Worm (Caenorhabditis elegans) whole organism, late embryonic: ENCODE results near the gene gpb-1.

Source experiments
- C38D4.7 ChIP-seq: fragments of 200-800 bp; sonication (Bioruptor generic); optimal IDR thresholded peaks from 2 replicates; lab custom pipeline; 2018; ENCODE audit warnings: mild to moderate bottlenecking, missing genetic modification characterization, moderate library complexity, missing compliant biosample characterization
- T23F11.4 ChIP-seq: fragments of 200-800 bp; sonication (Bioruptor generic); optimal IDR thresholded peaks from 2 replicates; lab custom pipeline; 2018; ENCODE audit warnings: mild to moderate bottlenecking, missing genetic modification characterization, missing compliant biosample characterization
- ama-1 ChIP-seq: fragments of 150-350 bp; optimal IDR thresholded peaks from 2 replicates; lab custom pipeline; 2014
- ceh-18 ChIP-seq: sonication (generic microtip); optimal IDR thresholded peaks from 2 replicates; lab custom pipeline; 2016; ENCODE audit warnings: missing genetic modification characterization, missing compliant biosample characterization
- ceh-19 ChIP-seq: fragments of 200-800 bp; sonication (Bioruptor generic); optimal IDR thresholded peaks from 2 replicates; lab custom pipeline; 2018; ENCODE audit warnings: mild to moderate bottlenecking, missing genetic modification characterization, missing compliant biosample characterization
- ceh-24 ChIP-seq: sonication (generic microtip); optimal IDR thresholded peaks from 2 replicates; lab custom pipeline; 2016; ENCODE audit warnings: mild to moderate bottlenecking, missing genetic modification characterization, missing compliant biosample characterization
- ceh-30 ChIP-seq: fragments of 150-350 bp; optimal IDR thresholded peaks from 2 replicates; lab custom pipeline; 2014; ENCODE audit warnings: missing biosample characterization, missing genetic modification characterization
- ceh-31 ChIP-seq: sonication (generic microtip); optimal IDR thresholded peaks from 2 replicates; lab custom pipeline; 2016; ENCODE audit warnings: missing genetic modification characterization, missing compliant biosample characterization
- ceh-48 ChIP-seq: sonication (generic microtip); optimal IDR thresholded peaks from 2 replicates; lab custom pipeline; 2016; ENCODE audit warnings: missing genetic modification characterization, inconsistent platforms, missing compliant biosample characterization
- ceh-6 ChIP-seq: fragments of 200-800 bp; sonication (Bioruptor generic); optimal IDR thresholded peaks from 2 replicates; lab custom pipeline; 2018; ENCODE audit warnings: mild to moderate bottlenecking, missing genetic modification characterization, missing compliant biosample characterization
- elt-2 ChIP-seq: sonication (generic microtip); optimal IDR thresholded peaks from 2 replicates; lab custom pipeline; 2016; ENCODE audit warnings: missing genetic modification reagents, missing genetic modification characterization, missing compliant biosample characterization
- elt-4 ChIP-seq: sonication (generic microtip); optimal IDR thresholded peaks from 2 replicates; lab custom pipeline; 2016; ENCODE audit warnings: missing genetic modification characterization, missing compliant biosample characterization
- fkh-10 ChIP-seq: fragments of 150-350 bp; optimal IDR thresholded peaks from 2 replicates; lab custom pipeline; 2014; ENCODE audit warnings: missing biosample characterization, missing genetic modification reagents, missing genetic modification characterization
- gmeb-2 ChIP-seq: sonication (generic microtip); optimal IDR thresholded peaks from 2 replicates; lab custom pipeline; 2016; ENCODE audit warnings: missing genetic modification characterization, inconsistent platforms, missing compliant biosample characterization
- hlh-30 ChIP-seq: sonication (generic microtip); optimal IDR thresholded peaks from 2 replicates; lab custom pipeline; 2017; ENCODE audit warnings: antibody characterized with exemption, missing genetic modification characterization, missing compliant biosample characterization; ENCODE audit not compliant: insufficient read depth
- hlh-6 ChIP-seq: sonication (generic microtip); optimal IDR thresholded peaks from 2 replicates; lab custom pipeline; 2016; ENCODE audit warnings: missing genotype, missing genetic modification characterization, missing compliant biosample characterization
- hlh-8 ChIP-seq: sonication (generic microtip); optimal IDR thresholded peaks from 2 replicates; lab custom pipeline; 2016; ENCODE audit warnings: missing genotype, missing genetic modification characterization, missing compliant biosample characterization
- lim-6 ChIP-seq: sonication (generic microtip); optimal IDR thresholded peaks from 2 replicates; lab custom pipeline; 2016; ENCODE audit warnings: missing genetic modification characterization, missing compliant biosample characterization
- mec-3 ChIP-seq: sonication (generic microtip); optimal IDR thresholded peaks from 2 replicates; lab custom pipeline; 2016; ENCODE audit warnings: borderline replicate concordance, missing genetic modification characterization, missing compliant biosample characterization
- nfya-1 ChIP-seq: sonication (generic microtip); optimal IDR thresholded peaks from 2 replicates; lab custom pipeline; 2017; ENCODE audit warnings: missing genetic modification characterization, mild to moderate bottlenecking, missing compliant biosample characterization, antibody characterized with exemption, moderate library complexity
- nhr-11 ChIP-seq: fragments of 150-350 bp; optimal IDR thresholded peaks from 2 replicates; lab custom pipeline; 2014; ENCODE audit warnings: missing biosample characterization, missing genetic modification characterization
- nhr-232 ChIP-seq: sonication (generic microtip); optimal IDR thresholded peaks from 2 replicates; lab custom pipeline; 2016; ENCODE audit warnings: missing genetic modification characterization, missing compliant biosample characterization
- pat-9 ChIP-seq: fragments of 200-800 bp; sonication (Bioruptor generic); optimal IDR thresholded peaks from 2 replicates; lab custom pipeline; 2018; ENCODE audit warnings: mild to moderate bottlenecking, missing genetic modification characterization, moderate library complexity, missing compliant biosample characterization
- pha-2 ChIP-seq: sonication (generic microtip); optimal IDR thresholded peaks from 2 replicates; lab custom pipeline; 2017; ENCODE audit warnings: mild to moderate bottlenecking, missing genetic modification characterization, missing compliant biosample characterization
- pqm-1 ChIP-seq: sonication (generic microtip); optimal IDR thresholded peaks from 2 replicates; lab custom pipeline; 2016; ENCODE audit warnings: missing genetic modification characterization, missing compliant biosample characterization
- pros-1 ChIP-seq: fragments of 150-350 bp; optimal IDR thresholded peaks from 2 replicates; lab custom pipeline; 2014; ENCODE audit warnings: missing biosample characterization, missing genetic modification reagents, missing genetic modification characterization
- sox-2 ChIP-seq: fragments of 200-800 bp; sonication (Bioruptor generic); IDR thresholded peaks from 2 replicates; pipeline ENCODE4 v1.3.6; 2022; ENCODE audit warnings: missing genetic modification reagents, missing genetic modification characterization, missing compliant biosample characterization
- sox-4 ChIP-seq: sonication (generic microtip); optimal IDR thresholded peaks from 2 replicates; lab custom pipeline; 2017; ENCODE audit warnings: mild to moderate bottlenecking, missing genetic modification characterization, inconsistent platforms, missing compliant biosample characterization
- syd-9 ChIP-seq: sonication (generic microtip); optimal IDR thresholded peaks from 2 replicates; lab custom pipeline; 2016; ENCODE audit warnings: mild to moderate bottlenecking, missing genetic modification characterization, moderate library complexity, missing compliant biosample characterization
- tbx-2 ChIP-seq: sonication (generic microtip); optimal IDR thresholded peaks from 2 replicates; lab custom pipeline; 2016; ENCODE audit warnings: missing genetic modification characterization, missing compliant biosample characterization
- ttx-3 ChIP-seq: sonication (generic microtip); optimal IDR thresholded peaks from 2 replicates; lab custom pipeline; 2016; ENCODE audit warnings: missing genetic modification reagents, missing genetic modification characterization, missing compliant biosample characterization
- unc-42 ChIP-seq: sonication (generic microtip); optimal IDR thresholded peaks from 2 replicates; lab custom pipeline; 2016; ENCODE audit warnings: missing genotype, missing genetic modification characterization, missing compliant biosample characterization
- unc-55 ChIP-seq: sonication (generic microtip); optimal IDR thresholded peaks from 2 replicates; lab custom pipeline; 2017; ENCODE audit warnings: missing biosample characterization, missing genetic modification reagents, missing genetic modification characterization
- unc-86 ChIP-seq: sonication (generic microtip); optimal IDR thresholded peaks from 2 replicates; lab custom pipeline; 2016; ENCODE audit warnings: missing genetic modification characterization, missing compliant biosample characterization

The gpb-1 gene

ce11 chrII:11729757-11730535, 18.5 kb downstream of the gpb-1 start:
- TF ChIP-seq unc-55 (GFP tag; lab: Kevin White, UChicago), result no peak
- TF ChIP-seq gmeb-2, result no peak
- no peak for TF ChIP-seq hlh-30
- TF ChIP-seq ceh-6, result no peak
- TF ChIP-seq, all 69 proteins: peak for 0

DNA sequence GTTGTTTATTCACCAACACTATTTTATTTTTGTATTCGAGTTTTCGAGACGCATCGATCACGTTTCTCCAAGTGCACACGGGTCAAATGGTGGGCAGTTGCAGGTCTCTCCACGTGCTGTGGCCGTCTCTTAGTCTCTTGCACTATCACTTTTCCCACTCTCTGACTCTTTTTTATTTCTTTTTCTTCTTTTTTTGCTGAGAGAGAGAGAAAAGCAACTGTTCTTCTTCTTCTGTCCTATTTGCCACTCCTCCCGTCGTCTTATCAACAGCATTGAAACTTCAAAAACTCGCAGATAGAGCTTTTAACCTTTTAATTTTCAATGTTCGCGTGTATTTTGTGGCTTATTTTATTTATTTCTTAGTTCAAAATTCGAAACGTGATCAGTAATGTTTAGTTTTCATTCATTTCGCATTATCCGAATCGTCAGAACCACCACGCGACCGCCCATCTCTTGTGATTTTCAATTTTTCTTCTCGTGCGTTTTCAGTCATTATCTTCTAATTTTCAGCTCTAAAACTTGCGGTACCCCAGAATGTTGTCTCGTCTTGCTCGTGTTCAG, 19.8 kb downstream of the gpb-1 start, which contains the start of gene alh-8:
Gene alh-8, plus strand, starts transcription at position 511 of the 561 bp plus-strand sequence.
- TF ChIP-seq tbx-2 (tag; lab: Kevin White, UChicago), result peak; percentile 20
- no peak for TF ChIP-seq C38D4.7
- no peak for TF ChIP-seq ttx-3
- TF ChIP-seq hlh-6 (tag; lab: Kevin White, UChicago), result no peak
- no peak for TF ChIP-seq pros-1 (tag; lab: Kevin White, UChicago)
- TF ChIP-seq hlh-30, result peak; percentile 73
- TF ChIP-seq ceh-24, result no peak
- no peak for TF ChIP-seq elt-2 (tag; lab: Kevin White, UChicago)
- peak; percentile 20 for TF ChIP-seq nfya-1 (tag; lab: Kevin White, UChicago)
- TF ChIP-seq ceh-30 (tag; lab: Kevin White, UChicago), result no peak

ce11 chrII:11727438-11727837, 21.0 kb downstream of the gpb-1 start:
- TF ChIP-seq T23F11.4 (GFP tag; lab: Kevin White, UChicago) (no peak), pha-2 (no peak), nhr-232 (tag; lab: Kevin White, UChicago) (no peak)

DNA sequence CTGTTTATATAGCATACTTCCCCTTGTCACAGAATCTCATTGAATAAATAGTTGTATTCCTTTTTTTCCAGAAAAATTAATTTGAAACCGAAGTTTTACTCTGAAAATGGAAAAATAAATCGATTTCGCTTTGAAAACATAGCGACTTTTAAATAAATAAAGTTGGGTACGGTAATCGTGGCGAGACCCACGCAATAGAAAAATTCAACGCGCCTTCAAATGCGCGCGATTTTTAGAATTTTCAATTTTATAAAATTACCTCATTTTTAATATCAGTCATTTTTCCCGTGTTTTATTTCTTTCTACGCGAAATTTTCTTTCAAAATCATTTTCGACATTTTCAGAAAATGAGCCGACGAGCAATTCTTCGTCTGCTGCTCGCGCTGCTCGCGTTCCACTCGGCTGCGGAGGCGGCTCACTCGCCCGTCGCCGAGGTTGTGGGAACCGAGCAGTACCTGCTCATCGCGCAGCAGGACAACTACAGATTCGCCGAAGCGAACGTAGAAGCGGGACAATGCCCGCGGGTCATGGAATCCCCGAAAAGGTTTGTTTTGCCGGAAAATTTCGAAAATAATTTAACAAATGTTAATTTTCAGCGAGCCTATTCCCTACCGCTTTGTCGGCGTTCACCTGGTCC, 21.8 kb downstream of the gpb-1 start, which contains the start of gene F13D12.5:
Gene F13D12.5, plus strand, starts transcription at position 345 of the 637 bp plus-strand sequence.
- no peak for TF ChIP-seq fkh-10

ce11 chrII:11725615-11726014, 22.8 kb downstream of the gpb-1 start:
- no peak for TF ChIP-seq sox-4 (tag; lab: Kevin White, UChicago)
- TF ChIP-seq lim-6 (tag; lab: Kevin White, UChicago), result no peak
- TF ChIP-seq pha-2, result no peak
- TF ChIP-seq mec-3, result no peak
- TF ChIP-seq, all 69 proteins: peak for 0

- TF ChIP-seq unc-86 (tag; lab: Kevin White, UChicago) (no peak), ceh-19 (GFP tag; lab: Kevin White, UChicago) (no peak), pqm-1 (no peak), ceh-18 (tag; lab: Kevin White, UChicago) (peak; percentile 33), pat-9 (tag; lab: Kevin White, UChicago) (no peak), ceh-24 (no peak), nhr-11 (tag; lab: Kevin White, UChicago) (no peak), hlh-8 (no peak), elt-4 (no peak), pros-1 (tag; lab: Kevin White, UChicago) (no peak), lim-6 (tag; lab: Kevin White, UChicago) (no peak), syd-9 (no peak), ama-1 (lab: Kevin White, UChicago) (no peak), unc-42 (tag; lab: Kevin White, UChicago) (peak; percentile 86), tbx-2 (tag; lab: Kevin White, UChicago) (no peak), ceh-48 (no peak), nfya-1 (tag; lab: Kevin White, UChicago) (peak; percentile 17), ceh-31 (peak; percentile 34), hlh-30 (no peak), sox-2 (GFP tag; lab: Robert Waterston, UW) (no peak), hlh-6 (tag; lab: Kevin White, UChicago) (no peak), unc-55 (GFP tag; lab: Kevin White, UChicago) (peak; percentile 29)
- TF ChIP-seq, all 69 proteins: peak for 5
These were observed 24.0 kb downstream of the gpb-1 start for ce11 chrII:11724362-11724761.
